Worm (Caenorhabditis elegans): ENCODE measurements around the gene F21C10.3.

Gene F21C10.3

DNA sequence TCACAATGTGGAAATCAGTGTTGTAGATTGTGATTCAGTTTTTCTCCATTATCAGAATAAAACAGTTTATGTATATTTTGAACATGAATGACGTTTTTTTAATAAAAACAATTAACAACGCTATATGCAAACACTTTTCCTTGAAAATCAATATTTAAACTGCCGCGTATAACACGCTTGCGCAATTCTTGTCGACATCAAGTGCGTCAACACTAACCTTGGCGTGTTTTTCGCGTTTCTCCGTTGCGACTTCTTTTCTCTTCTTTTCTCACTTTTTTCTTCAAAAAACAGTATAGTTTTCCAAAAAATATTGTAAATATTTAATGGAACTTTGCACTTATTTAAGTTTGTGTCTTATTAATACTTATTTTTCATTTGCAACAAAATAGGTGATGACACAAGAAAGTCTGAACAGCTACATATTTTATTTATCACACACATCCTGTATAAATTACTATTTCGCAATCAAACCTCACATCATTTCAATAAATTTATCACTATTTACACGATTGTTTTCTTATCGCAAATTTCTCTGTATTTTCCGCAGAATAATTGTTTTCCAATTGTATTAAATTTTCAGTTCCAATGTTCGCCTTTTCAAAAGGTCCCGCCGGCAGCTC, 47.5 kb downstream of the F21C10.3 start, which contains the start of gene spas-1:
TSS of gene spas-1 (plus strand) at position 572 of the 620 bp plus-strand sequence.
- TF ChIP-seq D2030.7 (GFP tag; IDR thresholded peaks at IDR 0.05) (no peak; the same call in 1 of the 2 replicates), sea-2 (GFP tag; IDR thresholded peaks at IDR 0.05) (no peak), hsf-1 (GFP tag; IDR thresholded peaks at IDR 0.05) (no peak), F57C9.4 (tag; optimal IDR thresholded peaks at IDR 0.05) (no peak), pha-4 (tag; optimal IDR thresholded peaks at IDR 0.05) (peak; percentile 81), ztf-26 (tag; optimal IDR thresholded peaks at IDR 0.05) (peak; percentile 56), zfh-2 (GFP tag; conservative IDR thresholded peaks at IDR 0.05) (no peak), rec-8 (tag; optimal IDR thresholded peaks at IDR 0.05) (no peak), nfyb-1 (GFP tag; IDR thresholded peaks at IDR 0.05) (peak; percentile 56; the same call in 1 of the 2 replicates), ama-1 (optimal IDR thresholded peaks at IDR 0.05) (no peak), ama-1 (GFP tag; optimal IDR thresholded peaks at IDR 0.05) (no peak), B0019.2 (GFP tag; conservative IDR thresholded peaks at IDR 0.05) (no peak), F57A8.1 (GFP tag; optimal IDR thresholded peaks at IDR 0.05) (no peak), unc-130 (GFP tag; optimal IDR thresholded peaks at IDR 0.05) (no peak), ztf-22 (GFP tag; optimal IDR thresholded peaks at IDR 0.05) (no peak), madf-3 (GFP tag; IDR thresholded peaks at IDR 0.05) (0 out of 2 replicates have a peak, but pooled peaks have one; percentile 5), dpff-1 (tag; optimal IDR thresholded peaks at IDR 0.05) (no peak), B0035.1 (tag; optimal IDR thresholded peaks at IDR 0.05) (peak; percentile 10), lin-54 (GFP tag; optimal IDR thresholded peaks at IDR 0.05) (peak; percentile 97), repo-1 (tag; optimal IDR thresholded peaks at IDR 0.05) (peak; percentile 38), lin-40 (tag; optimal IDR thresholded peaks at IDR 0.05) (peak; percentile 86), F33H1.4 (GFP tag; IDR thresholded peaks at IDR 0.05) (peak; percentile 52), ZK185.1 (tag; optimal IDR thresholded peaks at IDR 0.05; ENCODE audit: poor library complexity, severe bottlenecking) (peak; percentile 46), snpc-1.3 (tag; optimal IDR thresholded peaks at IDR 0.05; ENCODE audit: insufficient read depth) (no peak), snpc-3.4 (tag; optimal IDR thresholded peaks at IDR 0.05) (peak; percentile 71), let-526 (GFP tag; IDR thresholded peaks at IDR 0.05) (no peak), rpc-1 (optimal IDR thresholded peaks at IDR 0.05) (no peak), rpc-1 (tag; optimal IDR thresholded peaks at IDR 0.05) (no peak), lsy-27 (tag; optimal IDR thresholded peaks at IDR 0.05; ENCODE audit: borderline replicate concordance, insufficient read depth) (no peak), cebp-2 (GFP tag; IDR thresholded peaks at IDR 0.05) (no peak), tbp1 (GFP tag; optimal IDR thresholded peaks at IDR 0.05) (peak; percentile 67), aptf-2 (GFP tag; conservative IDR thresholded peaks at IDR 0.05) (no peak), fkh-3 (tag; optimal IDR thresholded peaks at IDR 0.05) (no peak), Y53F4B.3 (GFP tag; IDR thresholded peaks at IDR 0.05) (no peak), F23B12.7 (tag; optimal IDR thresholded peaks at IDR 0.05; ENCODE audit: insufficient read depth) (peak; percentile 88), chd-7 (tag; optimal IDR thresholded peaks at IDR 0.05) (no peak), Y56A3A.18 (GFP tag; IDR thresholded peaks at IDR 0.05) (peak; percentile 49; the same call in 1 of the 2 replicates), F52B5.7 (tag; optimal IDR thresholded peaks at IDR 0.05) (no peak), ekl-4 (GFP tag; IDR thresholded peaks at IDR 0.05) (peak; percentile 70; the same call in 1 of the 2 replicates), madf-6 (GFP tag; IDR thresholded peaks at IDR 0.05) (peak; percentile 72), athp-1 (tag; optimal IDR thresholded peaks at IDR 0.05) (no peak), mes-4 (tag; optimal IDR thresholded peaks at IDR 0.05) (no peak), lin-35 (GFP tag; optimal IDR thresholded peaks at IDR 0.05) (peak; percentile 23 to 96 (median 81)), bed-1 (GFP tag; IDR thresholded peaks at IDR 0.05) (no peak), unc-62 (GFP tag; optimal IDR thresholded peaks at IDR 0.05) (no peak), mcd-1 (GFP tag; IDR thresholded peaks at IDR 0.05) (peak; percentile 84), nhr-27 (tag; optimal IDR thresholded peaks at IDR 0.05) (no peak)

Measured in whole organism, young adult.